Worm (Caenorhabditis elegans) whole organism, L4 larva: ENCODE measurements around the gene F09C6.14.
A peak's percentile ranks its signal among the peaks of the same experiment; 100 is the strongest.

Source experiments
- F10B5.3 ChIP-seq: sonication (generic microtip); optimal IDR thresholded peaks from 2 replicates; lab custom pipeline; 2016; ENCODE audit warnings: mild to moderate bottlenecking, missing genetic modification characterization, missing compliant biosample characterization
- F37D6.2 ChIP-seq: sonication (generic microtip); optimal IDR thresholded peaks from 2 replicates; lab custom pipeline; 2016; ENCODE audit warnings: mild to moderate bottlenecking, missing genetic modification characterization, missing compliant biosample characterization
- F49E8.2 ChIP-seq: sonication (generic microtip); optimal IDR thresholded peaks from 2 replicates; lab custom pipeline; 2016; ENCODE audit warnings: missing compliant biosample characterization, mild to moderate bottlenecking, missing genetic modification characterization, borderline replicate concordance
- Y5F2A.4 ChIP-seq: fragments of 200-800 bp; sonication (Bioruptor generic); optimal IDR thresholded peaks from 2 replicates; lab custom pipeline; 2018; ENCODE audit warnings: mild to moderate bottlenecking, missing genetic modification characterization, missing compliant biosample characterization
- aha-1 ChIP-seq: fragments of 150-350 bp; peaks from one replicate; lab custom pipeline; 2014; ENCODE audit warnings: missing biosample characterization, missing genetic modification characterization
- aly-2 ChIP-seq: sonication (generic microtip); optimal IDR thresholded peaks from 2 replicates; lab custom pipeline; 2018; ENCODE audit warnings: missing biosample characterization, missing genetic modification characterization
- arid-1 ChIP-seq: fragments of 200-800 bp; sonication (Bioruptor generic); conservative IDR thresholded peaks from 2 replicates; pipeline ENCODE4 v1.3.6; 2022; ENCODE audit warnings: missing genetic modification reagents, missing genetic modification characterization, missing compliant biosample characterization
- attf-4 ChIP-seq: sonication (generic microtip); optimal IDR thresholded peaks from 3 replicates; lab custom pipeline; 2017; ENCODE audit warnings: missing biosample characterization, missing genetic modification characterization
- ceh-28 ChIP-seq: fragments of 150-350 bp; optimal IDR thresholded peaks from 2 replicates; lab custom pipeline; 2014; ENCODE audit warnings: missing biosample characterization, missing genetic modification reagents, missing genetic modification characterization
- ceh-32 ChIP-seq: sonication (generic microtip); optimal IDR thresholded peaks from 2 replicates; lab custom pipeline; 2016; ENCODE audit warnings: mild to moderate bottlenecking, missing genetic modification characterization, missing compliant biosample characterization; ENCODE audit not compliant: poor library complexity
- ceh-44 ChIP-seq: fragments of 200-800 bp; sonication (Bioruptor generic); IDR thresholded peaks from 2 replicates; pipeline ENCODE4 v1.3.6; 2022; ENCODE audit warnings: missing genetic modification reagents, missing genetic modification characterization, missing compliant biosample characterization
- ceh-62 ChIP-seq: sonication (generic microtip); optimal IDR thresholded peaks from 2 replicates; lab custom pipeline; 2017; ENCODE audit warnings: missing biosample characterization, missing genetic modification characterization
- ceh-82 ChIP-seq: sonication (generic microtip); optimal IDR thresholded peaks from 2 replicates; lab custom pipeline; 2017; ENCODE audit warnings: missing biosample characterization, missing genetic modification characterization
- cey-2 ChIP-seq: sonication (generic microtip); optimal IDR thresholded peaks from 3 replicates; lab custom pipeline; 2017; ENCODE audit warnings: missing genetic modification characterization, mild to moderate bottlenecking, missing compliant biosample characterization, antibody characterized with exemption, borderline replicate concordance; ENCODE audit not compliant: insufficient read depth
- ctbp-1 ChIP-seq: fragments of 200-800 bp; sonication (Bioruptor generic); IDR thresholded peaks from 2 replicates; pipeline ENCODE4 v1.3.6; 2022; ENCODE audit warnings: missing genetic modification reagents, missing genetic modification characterization, missing compliant biosample characterization
- daf-12 ChIP-seq: fragments of 150-350 bp; optimal IDR thresholded peaks from 2 replicates; lab custom pipeline; 2014; ENCODE audit warnings: missing biosample characterization, missing genetic modification reagents, missing genetic modification characterization
- daf-8 ChIP-seq: fragments of 200-800 bp; sonication (Bioruptor generic); IDR thresholded peaks from 2 replicates; pipeline ENCODE4 v1.3.6; 2022; ENCODE audit warnings: missing genetic modification characterization, missing compliant biosample characterization
- dmd-8 ChIP-seq: fragments of 200-800 bp; sonication (Bioruptor generic); IDR thresholded peaks from 2 replicates; pipeline ENCODE4 v1.3.6; 2022; ENCODE audit warnings: missing genetic modification characterization, missing compliant biosample characterization
- hif-1 ChIP-seq, 2 experiments: sonication (generic microtip); optimal IDR thresholded peaks; 2 replicates each; lab custom pipeline; 2016 to 2017; ENCODE audit warnings: missing compliant biosample characterization in 2 of 2, missing genetic modification characterization in 2 of 2, missing genetic modification reagents in 2 of 2, missing genotype in 2 of 2, mild to moderate bottlenecking in 1 of 2
- hlh-11 ChIP-seq: fragments of 200-800 bp; sonication (Bioruptor generic); optimal IDR thresholded peaks from 2 replicates; lab custom pipeline; 2018; ENCODE audit warnings: mild to moderate bottlenecking, missing genetic modification characterization, missing compliant biosample characterization
- hlh-30 ChIP-seq: sonication (generic microtip); optimal IDR thresholded peaks from 2 replicates; lab custom pipeline; 2017; ENCODE audit warnings: antibody characterized with exemption, mild to moderate bottlenecking, missing genetic modification characterization, missing compliant biosample characterization; ENCODE audit not compliant: insufficient read depth
- hmg-1.1 ChIP-seq: fragments of 200-800 bp; sonication (Bioruptor generic); IDR thresholded peaks from 2 replicates; pipeline ENCODE4 v1.3.6; 2022; ENCODE audit warnings: missing genetic modification reagents, missing genetic modification characterization, missing compliant biosample characterization
- lin-15B ChIP-seq: fragments of 150-350 bp; sonication (generic microtip); optimal IDR thresholded peaks from 3 replicates; lab custom pipeline; 2014; ENCODE audit warnings: missing biosample characterization, missing genetic modification characterization
- lin-38 ChIP-seq: fragments of 200-800 bp; sonication (Bioruptor generic); IDR thresholded peaks from 2 replicates; pipeline ENCODE4 v1.3.6; 2022; ENCODE audit warnings: missing genetic modification reagents, missing genetic modification characterization, missing compliant biosample characterization
- lin-39 ChIP-seq: fragments of 150-350 bp; optimal IDR thresholded peaks from 2 replicates; lab custom pipeline; 2014; ENCODE audit warnings: missing biosample characterization, missing genetic modification reagents, missing genetic modification characterization
- lir-3 ChIP-seq: sonication (generic microtip); optimal IDR thresholded peaks from 2 replicates; lab custom pipeline; 2016; ENCODE audit warnings: mild to moderate bottlenecking, missing genetic modification characterization, missing compliant biosample characterization
- madf-5 ChIP-seq, 2 experiments: fragments of 200-800 bp; sonication (Bioruptor generic); IDR thresholded peaks; 2 replicates each; pipeline ENCODE4 v1.3.6; 2022; ENCODE audit warnings: missing compliant biosample characterization in 2 of 2, missing genetic modification characterization in 2 of 2
- madf-9 ChIP-seq: fragments of 200-800 bp; sonication (Bioruptor generic); conservative IDR thresholded peaks from 2 replicates; pipeline ENCODE4 v1.3.6; 2022; ENCODE audit warnings: missing genetic modification reagents, missing genetic modification characterization, missing compliant biosample characterization
- mep-1 ChIP-seq: fragments of 150-350 bp; sonication (generic microtip); optimal IDR thresholded peaks from 3 replicates; lab custom pipeline; 2014; ENCODE audit warnings: missing biosample characterization, missing genetic modification characterization
- nhr-102 ChIP-seq: sonication (generic microtip); optimal IDR thresholded peaks from 2 replicates; lab custom pipeline; 2016; ENCODE audit warnings: mild to moderate bottlenecking, missing genetic modification characterization, moderate library complexity, missing compliant biosample characterization
- nhr-111 ChIP-seq: fragments of 200-800 bp; sonication (Bioruptor generic); optimal IDR thresholded peaks from 2 replicates; lab custom pipeline; 2018; ENCODE audit warnings: mild to moderate bottlenecking, missing genetic modification characterization, missing compliant biosample characterization
- nhr-48 ChIP-seq: sonication (generic microtip); optimal IDR thresholded peaks from 2 replicates; lab custom pipeline; 2016; ENCODE audit warnings: mild to moderate bottlenecking, missing genetic modification characterization, missing compliant biosample characterization
- pha-4 ChIP-seq, 2 experiments: fragments of 150-350 bp in 1 of 2; fragments of 200-800 bp in 1 of 2; sonication (Bioruptor generic) in 1 of 2; IDR thresholded peaks in 1 of 2; optimal IDR thresholded peaks in 1 of 2; 2 replicates each; pipeline versions ENCODE4 v1.3.6 to Lab custom; 2014 to 2022; ENCODE audit warnings: missing genetic modification characterization in 2 of 2, missing genetic modification reagents in 2 of 2, missing biosample characterization in 1 of 2, missing compliant biosample characterization in 1 of 2
- spr-1 ChIP-seq: sonication (generic microtip); optimal IDR thresholded peaks from 2 replicates; lab custom pipeline; 2016; ENCODE audit warnings: mild to moderate bottlenecking, missing genetic modification characterization, missing compliant biosample characterization
- spr-3 ChIP-seq: fragments of 200-800 bp; sonication (Bioruptor generic); optimal IDR thresholded peaks from 2 replicates; lab custom pipeline; 2018; ENCODE audit warnings: mild to moderate bottlenecking, missing genetic modification characterization, missing compliant biosample characterization
- tag-97 ChIP-seq: fragments of 200-800 bp; sonication (Bioruptor generic); IDR thresholded peaks from 2 replicates; pipeline ENCODE4 v1.3.6; 2022; ENCODE audit warnings: missing genetic modification characterization, missing compliant biosample characterization
- tra-1 ChIP-seq: fragments of 200-800 bp; sonication (Bioruptor generic); IDR thresholded peaks from 2 replicates; pipeline ENCODE4 v1.3.6; 2022; ENCODE audit warnings: missing genetic modification reagents, missing genetic modification characterization, missing compliant biosample characterization
- unc-62 ChIP-seq, 3 experiments: fragments of 150-350 bp in 1 of 3; sonication (generic microtip); optimal IDR thresholded peaks in 2 of 3; peaks in 1 of 3; 1 replicate in 1 of 3; 2 replicates in 2 of 3; lab custom pipeline; 2014 to 2017; ENCODE audit warnings: missing biosample characterization in 3 of 3, missing genetic modification characterization in 3 of 3, missing genetic modification reagents in 3 of 3, missing genotype in 1 of 3
- zip-2 ChIP-seq: fragments of 150-350 bp; optimal IDR thresholded peaks from 2 replicates; lab custom pipeline; 2014; ENCODE audit warnings: missing biosample characterization, missing genetic modification characterization
- ztf-11 ChIP-seq: fragments of 150-350 bp; optimal IDR thresholded peaks from 2 replicates; lab custom pipeline; 2014; ENCODE audit warnings: missing biosample characterization, missing genetic modification characterization
- ztf-7 ChIP-seq: fragments of 150-350 bp; optimal IDR thresholded peaks from 2 replicates; lab custom pipeline; 2014; ENCODE audit warnings: missing biosample characterization, missing genetic modification characterization

F09C6.14 gene

ce11 chrV:16882260-16882918, 1.6 kb downstream of the F09C6.14 start, which contains the start of the genes F09C6.11 and F09C6.12:
TSS of gene F09C6.11 (minus strand) at chrV:16882310.
TSS of gene F09C6.12 (plus strand) at chrV:16882868.
- no peak for TF ChIP-seq zip-2 (tag; lab: Kevin White, UChicago)
- no peak for TF ChIP-seq arid-1
- TF ChIP-seq ztf-11 (tag; lab: Kevin White, UChicago), result no peak
- TF ChIP-seq cey-2 (tag; lab: Kevin White, UChicago), result no peak
- TF ChIP-seq pha-4 (GFP tag; IDR thresholded peaks at IDR 0.05; lab: Robert Waterston, UW), result no peak
- TF ChIP-seq pha-4 (tag; optimal IDR thresholded peaks at IDR 0.05; lab: Kevin White, UChicago), result peak; percentile 27
- no peak for TF ChIP-seq nhr-102 (tag; lab: Kevin White, UChicago)
- TF ChIP-seq lir-3 (tag; lab: Kevin White, UChicago), result no peak
- no peak for TF ChIP-seq ztf-7 (tag; lab: Kevin White, UChicago)

ce11 chrV:16884744-16885143, 4.0 kb downstream of the F09C6.14 start, which contains the start of gene F09C6.13:
TSS of gene F09C6.13 (plus strand) at chrV:16885044.
- TF ChIP-seq unc-62 (GFP tag; optimal IDR thresholded peaks at IDR 0.05 in 1 of 2; lab: Kevin White, UChicago) (peak in 1 of 2 experiments; percentile 6), unc-62 (tag; optimal IDR thresholded peaks at IDR 0.05; lab: Kevin White, UChicago) (no peak), spr-1 (tag; lab: Kevin White, UChicago) (no peak)

ce11 chrV:16888788-16889325, 8.1 kb downstream of the F09C6.14 start, which contains the start of the genes ifas-2 and fbxa-44:
TSS of gene ifas-2 (minus strand) at chrV:16888888.
TSS of gene fbxa-44 (plus strand) at chrV:16889275.
- TF ChIP-seq spr-1 (tag; lab: Kevin White, UChicago), result no peak

- no peak for TF ChIP-seq attf-4 (tag; lab: Kevin White, UChicago)
- no peak for TF ChIP-seq aly-2 (tag; lab: Kevin White, UChicago)
- TF ChIP-seq nhr-111 (GFP tag; lab: Kevin White, UChicago), result no peak
- TF ChIP-seq F37D6.2 (tag; lab: Kevin White, UChicago), result no peak
- no peak for TF ChIP-seq dmd-8 (GFP tag; lab: Robert Waterston, UW)
- no peak for TF ChIP-seq lin-38 (GFP tag; lab: Robert Waterston, UW)
- no peak for TF ChIP-seq hif-1 (tag; optimal IDR thresholded peaks at IDR 0.05; lab: Kevin White, UChicago)
- no peak for TF ChIP-seq tra-1
- TF ChIP-seq F49E8.2, result no peak
- TF ChIP-seq hlh-11, result no peak
- TF ChIP-seq ceh-82 (tag; lab: Kevin White, UChicago), result no peak
- TF ChIP-seq madf-9 (GFP tag; lab: Robert Waterston, UW), result no peak
- TF ChIP-seq hlh-30 (tag; lab: Kevin White, UChicago), result no peak
- TF ChIP-seq ceh-44 (GFP tag; lab: Robert Waterston, UW), result no peak
- no peak for TF ChIP-seq ceh-62
- TF ChIP-seq daf-12 (tag; lab: Kevin White, UChicago), result no peak
- TF ChIP-seq F10B5.3 (tag; lab: Kevin White, UChicago), result no peak
- no peak for TF ChIP-seq tag-97 (GFP tag; lab: Robert Waterston, UW)
- no peak for TF ChIP-seq daf-8 (GFP tag; lab: Robert Waterston, UW)
- TF ChIP-seq, all 104 proteins: peak for 0
Measured at ce11 chrV:16893440-16893839, 12.7 kb downstream of the F09C6.14 start, which contains the start of gene F09C6.15. TSS of gene F09C6.15 (plus strand) at chrV:16893740.

- TF ChIP-seq mep-1, result no peak
- TF ChIP-seq aha-1 (tag; lab: Kevin White, UChicago), result no peak
- no peak for TF ChIP-seq hmg-1.1 (GFP tag; lab: Robert Waterston, UW)
- no peak for TF ChIP-seq nhr-48 (tag; lab: Kevin White, UChicago)
- TF ChIP-seq ctbp-1 (GFP tag; lab: Robert Waterston, UW), result no peak
- TF ChIP-seq lin-15B, result no peak
- TF ChIP-seq spr-3, result no peak
- no peak for TF ChIP-seq Y5F2A.4
- TF ChIP-seq madf-5 (GFP tag; IDR thresholded peaks at IDR 0.05; lab: Robert Waterston, UW), result no peak
- no peak for TF ChIP-seq zip-2 (tag; lab: Kevin White, UChicago)
- no peak for TF ChIP-seq ceh-32 (tag; lab: Kevin White, UChicago)
- no peak for TF ChIP-seq hlh-30 (tag; lab: Kevin White, UChicago)
- TF ChIP-seq ceh-28 (tag; lab: Kevin White, UChicago), result no peak
- TF ChIP-seq spr-1 (tag; lab: Kevin White, UChicago), result no peak
- TF ChIP-seq F37D6.2 (tag; lab: Kevin White, UChicago), result no peak
- TF ChIP-seq lin-39 (tag; lab: Kevin White, UChicago), result no peak
- TF ChIP-seq hlh-11, result no peak
Measured at ce11 chrV:16899355-16899754, 18.6 kb downstream of the F09C6.14 start, which contains the start of gene fbxa-45. TSS of gene fbxa-45 (minus strand) at chrV:16899455.
